Fruit fly (Drosophila melanogaster): ENCODE results near the gene CG15927.

Gene CG15927

DNA sequence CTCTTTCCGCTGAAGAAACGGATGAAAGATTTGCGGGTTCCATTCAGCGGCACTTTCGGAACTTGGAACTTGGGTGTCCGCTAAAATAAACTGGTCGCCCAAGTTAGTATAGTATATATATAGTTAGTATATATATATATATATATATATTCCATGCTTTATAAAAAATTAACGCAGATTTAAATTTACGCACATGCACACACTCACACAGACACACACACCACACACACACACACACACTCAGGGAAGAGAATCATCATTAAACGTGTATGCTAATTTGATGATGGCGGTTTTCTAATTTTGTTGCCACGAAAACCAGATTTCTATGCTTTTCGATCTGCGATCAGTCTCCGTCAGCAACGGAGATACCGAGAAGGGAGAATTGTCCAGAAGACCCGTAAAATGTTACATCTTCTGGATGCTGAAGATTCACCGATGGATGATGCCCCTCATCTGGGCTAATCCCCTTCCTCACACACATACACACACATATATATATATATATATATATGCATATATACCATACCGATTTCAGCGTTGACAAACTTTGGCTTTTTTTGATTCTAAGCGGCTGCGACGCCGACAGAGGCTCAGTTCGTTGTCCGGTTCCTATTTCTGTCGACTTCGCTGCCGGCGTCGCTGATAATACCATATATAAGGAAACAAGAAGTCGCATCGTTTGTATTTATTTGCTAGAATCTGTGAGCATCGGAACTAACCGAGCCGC lies 31.9 kb downstream of the CG15927 start, which contains the start of gene Cpr11A:
TSS of gene Cpr11A (plus strand) at position 677 of the 727 bp plus-strand sequence.
- TF ChIP-seq Ets96B (tag; optimal IDR thresholded peaks at IDR 0.05) (no peak), Sox102F (GFP tag; optimal IDR thresholded peaks at IDR 0.05) (no peak), achi (GFP tag; optimal IDR thresholded peaks at IDR 0.05) (no peak), CG11902 (GFP tag; optimal IDR thresholded peaks at IDR 0.05) (no peak), OdsH (GFP tag; optimal IDR thresholded peaks at IDR 0.05) (no peak), CG10669 (GFP tag; optimal IDR thresholded peaks at IDR 0.05) (no peak), CG6276 (GFP tag; optimal IDR thresholded peaks at IDR 0.05) (no peak)

DNA sequence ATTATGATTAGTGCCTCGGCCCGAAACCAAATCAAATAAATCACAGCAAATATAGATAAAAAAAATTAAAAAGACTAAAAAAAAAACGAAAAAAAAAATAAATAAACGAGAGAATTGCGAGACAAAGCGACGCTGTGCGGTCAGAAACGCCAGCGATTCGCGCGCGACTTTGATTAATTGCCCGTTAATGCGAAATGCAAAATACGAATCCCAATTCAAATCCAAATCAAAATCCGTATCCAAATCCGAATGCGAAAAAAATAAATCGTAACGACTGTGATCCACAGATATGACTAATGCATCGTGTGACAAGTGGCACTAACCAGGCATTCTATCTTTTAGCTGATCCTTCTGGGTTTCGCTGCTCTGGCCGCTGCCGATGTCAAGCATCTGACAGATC lies 33.0 kb downstream of the CG15927 start:
- no peak for TF ChIP-seq dsx (GFP tag; optimal IDR thresholded peaks at IDR 0.05; ENCODE audit: poor library complexity, severe bottlenecking)
- no peak for TF ChIP-seq CG1621 (tag; optimal IDR thresholded peaks at IDR 0.05)
- TF ChIP-seq Ets21C (GFP tag; optimal IDR thresholded peaks at IDR 0.05): no peak
- TF ChIP-seq acj6 (GFP tag; optimal IDR thresholded peaks at IDR 0.05): no peak
- TF ChIP-seq CG6792 (GFP tag; optimal IDR thresholded peaks at IDR 0.05): no peak
- TF ChIP-seq Eip78C (GFP tag): no peak
- no peak for TF ChIP-seq fkh (GFP tag; optimal IDR thresholded peaks at IDR 0.05)
- TF ChIP-seq fd85E (GFP tag; optimal IDR thresholded peaks at IDR 0.05): no peak
- TF ChIP-seq salr (GFP tag; optimal IDR thresholded peaks at IDR 0.05): no peak
- no peak for TF ChIP-seq net (GFP tag; optimal IDR thresholded peaks at IDR 0.05)
- no peak for TF ChIP-seq Hr4 (GFP tag; optimal IDR thresholded peaks at IDR 0.05)
- TF ChIP-seq CG16779 (tag; optimal IDR thresholded peaks at IDR 0.05): no peak
- TF ChIP-seq ss (GFP tag; optimal IDR thresholded peaks at IDR 0.05): no peak
- no peak for TF ChIP-seq Lpt (GFP tag; optimal IDR thresholded peaks at IDR 0.05)
- no peak for TF ChIP-seq Ets96B (tag; optimal IDR thresholded peaks at IDR 0.05)
- no peak for TF ChIP-seq CG8119 (GFP tag; IDR thresholded peaks at IDR 0.05)
- no peak for TF ChIP-seq CG11762 (GFP tag; optimal IDR thresholded peaks at IDR 0.05; ENCODE audit: insufficient read depth)

DNA sequence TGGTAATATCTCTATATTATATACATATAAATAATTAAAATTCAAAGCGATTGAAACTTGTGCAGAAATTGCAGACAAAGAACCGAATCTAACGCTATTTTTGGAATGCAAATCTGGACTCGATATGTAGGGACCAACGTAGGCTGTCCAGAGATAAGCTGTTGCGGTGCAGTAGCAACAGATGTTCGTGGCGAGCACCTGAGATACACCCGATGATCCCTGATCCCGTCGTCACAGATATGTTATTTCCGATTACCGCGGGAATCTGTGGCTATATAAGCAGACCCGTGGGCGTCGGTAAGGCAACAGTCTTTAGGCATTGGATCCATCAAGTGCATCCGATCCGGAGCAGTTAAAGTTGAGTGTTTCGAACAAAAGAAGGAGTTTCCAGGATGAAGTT lies 35.5 kb downstream of the CG15927 start, which contains the start of gene Lsp1alpha:
TSS of gene Lsp1alpha (plus strand) at position 301 of the 400 bp plus-strand sequence.
- TF ChIP-seq topi (GFP tag; optimal IDR thresholded peaks at IDR 0.05) (no peak), svp (GFP tag) (peak; percentile 85), CG9139 (GFP tag; optimal IDR thresholded peaks at IDR 0.05) (no peak), CG7368 (GFP tag; optimal IDR thresholded peaks at IDR 0.05) (no peak), CG6163 (GFP tag; IDR thresholded peaks at IDR 0.05) (no peak)

DNA sequence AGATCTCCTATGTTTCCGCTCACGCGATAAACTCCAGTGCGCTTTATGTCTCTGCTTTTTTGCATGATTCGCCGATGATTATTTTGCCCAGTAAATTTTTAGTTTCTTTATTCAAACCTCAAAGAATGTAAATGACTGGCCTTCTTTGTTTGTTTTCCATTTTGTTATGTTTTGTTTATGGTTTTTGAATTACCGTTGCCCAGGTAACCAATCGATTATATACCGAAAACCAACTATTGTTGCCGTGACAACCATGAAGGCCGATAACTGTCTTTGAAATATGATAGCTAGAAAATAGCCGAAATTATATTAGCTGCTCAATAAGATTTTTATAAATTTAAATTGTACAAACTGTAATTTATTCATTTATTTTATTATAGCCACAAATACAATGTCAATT lies 42.0 kb downstream of the CG15927 start, which contains the start of gene Mks1:
TSS of gene Mks1 (minus strand) at position 101 of the 400 bp plus-strand sequence.
- TF ChIP-seq Hr39 (GFP tag; optimal IDR thresholded peaks at IDR 0.05) (no peak), Sox102F (GFP tag; optimal IDR thresholded peaks at IDR 0.05) (no peak), CG32006 (GFP tag; optimal IDR thresholded peaks at IDR 0.05) (no peak), svp (GFP tag) (no peak), Hr4 (GFP tag; optimal IDR thresholded peaks at IDR 0.05) (no peak), Blimp-1 (GFP tag; optimal IDR thresholded peaks at IDR 0.05) (no peak), topi (GFP tag; optimal IDR thresholded peaks at IDR 0.05) (no peak), CG3919 (GFP tag; optimal IDR thresholded peaks at IDR 0.05) (no peak), CG9139 (GFP tag; optimal IDR thresholded peaks at IDR 0.05) (no peak), pdm3 (GFP tag; optimal IDR thresholded peaks at IDR 0.05) (no peak), acj6 (GFP tag; optimal IDR thresholded peaks at IDR 0.05) (no peak), CG4318 (GFP tag; optimal IDR thresholded peaks at IDR 0.05) (no peak), OdsH (GFP tag; optimal IDR thresholded peaks at IDR 0.05) (no peak), CG31627 (GFP tag; optimal IDR thresholded peaks at IDR 0.05) (no peak), CG6276 (GFP tag; optimal IDR thresholded peaks at IDR 0.05) (no peak), vri (GFP tag; optimal IDR thresholded peaks at IDR 0.05) (no peak)
